Worm (Caenorhabditis elegans): ENCODE measurements around the gene cct-4.

The cct-4 gene

ce11 chrII:8273060-8273459 lies 10.4 kb upstream of the cct-4 start:
- TF ChIP-seq aly-1 (tag; optimal IDR thresholded peaks at IDR 0.05) (no peak), hnd-1 (tag; optimal IDR thresholded peaks at IDR 0.05) (no peak), hmbx-1 (tag; optimal IDR thresholded peaks at IDR 0.05) (no peak), pes-1 (GFP tag; IDR thresholded peaks at IDR 0.05) (no peak), scrt-1 (GFP tag; IDR thresholded peaks at IDR 0.05) (no peak), flt-1 (GFP tag; IDR thresholded peaks at IDR 0.05) (no peak), B0310.2 (tag; optimal IDR thresholded peaks at IDR 0.05) (no peak), tbx-37 (GFP tag; conservative IDR thresholded peaks at IDR 0.05) (no peak), tra-4 (tag; optimal IDR thresholded peaks at IDR 0.05) (no peak), hmg-4 (GFP tag; optimal IDR thresholded peaks at IDR 0.05) (no peak), ets-7 (tag; optimal IDR thresholded peaks at IDR 0.05) (no peak)

ce11 chrII:8276057-8276456 lies 7.4 kb upstream of the cct-4 start, which contains the start of the genes gei-14 and slc-25A32:
TSS of gene gei-14 (minus strand) at chrII:8276231.
TSS of gene slc-25A32 (plus strand) at chrII:8276298.
- no peak for TF ChIP-seq pes-1 (GFP tag; IDR thresholded peaks at IDR 0.05)
- no peak for TF ChIP-seq hmg-4 (GFP tag; optimal IDR thresholded peaks at IDR 0.05)
- no peak for TF ChIP-seq ceh-36 (tag; optimal IDR thresholded peaks at IDR 0.05)

ce11 chrII:8278415-8278814 lies 5.1 kb upstream of the cct-4 start, which contains the start of the genes mrpl-10 and clec-142:
TSS of gene mrpl-10 (minus strand) at chrII:8278515.
TSS of gene clec-142 (plus strand) at chrII:8278678.
- TF ChIP-seq scrt-1 (GFP tag; IDR thresholded peaks at IDR 0.05) (no peak), tra-4 (tag; optimal IDR thresholded peaks at IDR 0.05) (no peak), pes-1 (GFP tag; IDR thresholded peaks at IDR 0.05) (no peak), flt-1 (GFP tag; IDR thresholded peaks at IDR 0.05) (no peak), aly-1 (tag; optimal IDR thresholded peaks at IDR 0.05) (no peak), hmbx-1 (tag; optimal IDR thresholded peaks at IDR 0.05) (no peak), ama-1 (optimal IDR thresholded peaks at IDR 0.05) (no peak), ceh-36 (tag; optimal IDR thresholded peaks at IDR 0.05) (no peak), tbx-11 (GFP tag; IDR thresholded peaks at IDR 0.05) (no peak), tbx-37 (GFP tag; conservative IDR thresholded peaks at IDR 0.05) (no peak), F13C5.2 (tag; optimal IDR thresholded peaks at IDR 0.05) (no peak), hnd-1 (tag; optimal IDR thresholded peaks at IDR 0.05) (no peak), sea-1 (GFP tag; conservative IDR thresholded peaks at IDR 0.05) (no peak), B0310.2 (tag; optimal IDR thresholded peaks at IDR 0.05) (no peak), ets-7 (tag; optimal IDR thresholded peaks at IDR 0.05) (no peak), hmg-4 (GFP tag; optimal IDR thresholded peaks at IDR 0.05) (no peak), ceh-13 (GFP tag; optimal IDR thresholded peaks at IDR 0.05) (no peak)

ce11 chrII:8295296-8295695 lies 11.8 kb downstream of the cct-4 start, which contains the start of gene nlp-55:
TSS of gene nlp-55 (minus strand) at chrII:8295396.
- TF ChIP-seq flt-1 (GFP tag; IDR thresholded peaks at IDR 0.05) (no peak), aly-1 (tag; optimal IDR thresholded peaks at IDR 0.05) (no peak), hmg-4 (GFP tag; optimal IDR thresholded peaks at IDR 0.05) (no peak), hmbx-1 (tag; optimal IDR thresholded peaks at IDR 0.05) (no peak), scrt-1 (GFP tag; IDR thresholded peaks at IDR 0.05) (no peak), ama-1 (optimal IDR thresholded peaks at IDR 0.05) (no peak), sea-1 (GFP tag; conservative IDR thresholded peaks at IDR 0.05) (no peak), tbx-11 (GFP tag; IDR thresholded peaks at IDR 0.05) (no peak), ceh-13 (GFP tag; optimal IDR thresholded peaks at IDR 0.05) (no peak), tbx-37 (GFP tag; conservative IDR thresholded peaks at IDR 0.05) (no peak), hnd-1 (tag; optimal IDR thresholded peaks at IDR 0.05) (no peak), ceh-36 (tag; optimal IDR thresholded peaks at IDR 0.05) (no peak), B0310.2 (tag; optimal IDR thresholded peaks at IDR 0.05) (no peak), pes-1 (GFP tag; IDR thresholded peaks at IDR 0.05) (no peak), ets-7 (tag; optimal IDR thresholded peaks at IDR 0.05) (no peak), F13C5.2 (tag; optimal IDR thresholded peaks at IDR 0.05) (no peak), tra-4 (tag; optimal IDR thresholded peaks at IDR 0.05) (no peak)

- TF ChIP-seq sea-1 (GFP tag; conservative IDR thresholded peaks at IDR 0.05) (no peak), hmg-4 (GFP tag; optimal IDR thresholded peaks at IDR 0.05) (no peak), ets-7 (tag; optimal IDR thresholded peaks at IDR 0.05) (no peak), ama-1 (optimal IDR thresholded peaks at IDR 0.05) (no peak), hnd-1 (tag; optimal IDR thresholded peaks at IDR 0.05) (no peak), aly-1 (tag; optimal IDR thresholded peaks at IDR 0.05) (no peak), pes-1 (GFP tag; IDR thresholded peaks at IDR 0.05) (no peak), F13C5.2 (tag; optimal IDR thresholded peaks at IDR 0.05) (no peak), scrt-1 (GFP tag; IDR thresholded peaks at IDR 0.05) (no peak), tbx-37 (GFP tag; conservative IDR thresholded peaks at IDR 0.05) (no peak), ceh-13 (GFP tag; optimal IDR thresholded peaks at IDR 0.05) (no peak), ceh-36 (tag; optimal IDR thresholded peaks at IDR 0.05) (no peak), tbx-11 (GFP tag; IDR thresholded peaks at IDR 0.05) (no peak), tra-4 (tag; optimal IDR thresholded peaks at IDR 0.05) (no peak), flt-1 (GFP tag; IDR thresholded peaks at IDR 0.05) (no peak), hmbx-1 (tag; optimal IDR thresholded peaks at IDR 0.05) (no peak)
Measured at ce11 chrII:8308314-8308713, 24.8 kb downstream of the cct-4 start.

- TF ChIP-seq tra-4 (tag; optimal IDR thresholded peaks at IDR 0.05) (no peak), B0310.2 (tag; optimal IDR thresholded peaks at IDR 0.05) (no peak), hnd-1 (tag; optimal IDR thresholded peaks at IDR 0.05) (no peak), ceh-13 (GFP tag; optimal IDR thresholded peaks at IDR 0.05) (no peak), pes-1 (GFP tag; IDR thresholded peaks at IDR 0.05) (no peak), ceh-36 (tag; optimal IDR thresholded peaks at IDR 0.05) (no peak), hmbx-1 (tag; optimal IDR thresholded peaks at IDR 0.05) (no peak)
Measured at ce11 chrII:8311484-8311883, 28.0 kb downstream of the cct-4 start.

ce11 chrII:8312012-8312411 lies 28.5 kb downstream of the cct-4 start:
- TF ChIP-seq hmbx-1 (tag; optimal IDR thresholded peaks at IDR 0.05) (no peak), pes-1 (GFP tag; IDR thresholded peaks at IDR 0.05) (no peak), ets-7 (tag; optimal IDR thresholded peaks at IDR 0.05) (no peak), flt-1 (GFP tag; IDR thresholded peaks at IDR 0.05) (no peak), tbx-37 (GFP tag; conservative IDR thresholded peaks at IDR 0.05) (no peak)

ce11 chrII:8314768-8315167 lies 31.3 kb downstream of the cct-4 start:
- TF ChIP-seq tbx-11 (GFP tag; IDR thresholded peaks at IDR 0.05) = no peak
- TF ChIP-seq pes-1 (GFP tag; IDR thresholded peaks at IDR 0.05) = no peak
- TF ChIP-seq hmbx-1 (tag; optimal IDR thresholded peaks at IDR 0.05) = no peak
- no peak for TF ChIP-seq tra-4 (tag; optimal IDR thresholded peaks at IDR 0.05)
- TF ChIP-seq tbx-37 (GFP tag; conservative IDR thresholded peaks at IDR 0.05) = no peak
- TF ChIP-seq hnd-1 (tag; optimal IDR thresholded peaks at IDR 0.05) = no peak
- no peak for TF ChIP-seq ets-7 (tag; optimal IDR thresholded peaks at IDR 0.05)
- TF ChIP-seq F13C5.2 (tag; optimal IDR thresholded peaks at IDR 0.05) = no peak
- TF ChIP-seq scrt-1 (GFP tag; IDR thresholded peaks at IDR 0.05) = no peak
- TF ChIP-seq ama-1 (optimal IDR thresholded peaks at IDR 0.05) = no peak
- no peak for TF ChIP-seq sea-1 (GFP tag; conservative IDR thresholded peaks at IDR 0.05)
- TF ChIP-seq ceh-36 (tag; optimal IDR thresholded peaks at IDR 0.05) = no peak
- no peak for TF ChIP-seq hmg-4 (GFP tag; optimal IDR thresholded peaks at IDR 0.05)
- TF ChIP-seq aly-1 (tag; optimal IDR thresholded peaks at IDR 0.05) = no peak

Data from whole organism, early embryonic.